Worm (Caenorhabditis elegans) whole organism, L3 larva: ENCODE data around the gene F08F1.3.

ENCODE experiments used
- R02D3.7 ChIP-seq: fragments of 150-350 bp; optimal IDR thresholded peaks from 2 replicates; lab custom pipeline; 2014; ENCODE audit warnings: missing biosample characterization, missing genetic modification characterization
- ama-1 ChIP-seq: fragments of 150-350 bp; optimal IDR thresholded peaks from 2 replicates; lab custom pipeline; 2018
- ceh-16 ChIP-seq: sonication (generic microtip); optimal IDR thresholded peaks from 2 replicates; lab custom pipeline; 2017; ENCODE audit warnings: missing biosample characterization, missing genetic modification characterization
- ceh-28 ChIP-seq: fragments of 150-350 bp; optimal IDR thresholded peaks from 2 replicates; lab custom pipeline; 2014; ENCODE audit warnings: missing biosample characterization, missing genetic modification reagents, missing genetic modification characterization
- ceh-82 ChIP-seq: fragments of 150-350 bp; optimal IDR thresholded peaks from 2 replicates; lab custom pipeline; 2014; ENCODE audit warnings: missing biosample characterization, missing genetic modification characterization
- ceh-9 ChIP-seq: sonication (generic microtip); optimal IDR thresholded peaks from 2 replicates; lab custom pipeline; 2018; ENCODE audit warnings: missing biosample characterization, missing genetic modification characterization
- egl-5 ChIP-seq: fragments of 150-350 bp; optimal IDR thresholded peaks from 2 replicates; lab custom pipeline; 2017; ENCODE audit warnings: missing biosample characterization, missing genetic modification reagents, missing genetic modification characterization, inconsistent platforms
- elt-1 ChIP-seq: fragments of 150-350 bp; optimal IDR thresholded peaks from 2 replicates; lab custom pipeline; 2014; ENCODE audit warnings: missing biosample characterization, missing genetic modification characterization
- elt-2 ChIP-seq: sonication (generic microtip); optimal IDR thresholded peaks from 2 replicates; lab custom pipeline; 2016; ENCODE audit warnings: missing genetic modification reagents, mild to moderate bottlenecking, missing genetic modification characterization, missing compliant biosample characterization
- elt-3 ChIP-seq, 3 experiments: fragments of 150-350 bp in 1 of 3; sonication (generic microtip) in 2 of 3; optimal IDR thresholded peaks; 2 replicates in 2 of 3; 4 replicates in 1 of 3; lab custom pipeline; 2014 to 2017; ENCODE audit warnings: missing biosample characterization in 3 of 3, missing genetic modification characterization in 3 of 3
- fkh-10 ChIP-seq: sonication (generic microtip); optimal IDR thresholded peaks from 2 replicates; lab custom pipeline; 2017; ENCODE audit warnings: missing biosample characterization, missing genetic modification reagents, missing genetic modification characterization
- fkh-2 ChIP-seq: fragments of 150-350 bp; optimal IDR thresholded peaks from 2 replicates; lab custom pipeline; 2014; ENCODE audit warnings: missing biosample characterization, missing genetic modification reagents, missing genetic modification characterization
- fos-1 ChIP-seq: fragments of 150-350 bp; optimal IDR thresholded peaks from 2 replicates; lab custom pipeline; 2014; ENCODE audit warnings: missing biosample characterization, missing genetic modification characterization
- hmg-11 ChIP-seq: sonication (generic microtip); optimal IDR thresholded peaks from 2 replicates; lab custom pipeline; 2016; ENCODE audit warnings: missing genetic modification characterization, missing compliant biosample characterization
- jun-1 ChIP-seq: fragments of 150-350 bp; optimal IDR thresholded peaks from 2 replicates; lab custom pipeline; 2014; ENCODE audit warnings: missing biosample characterization, missing genetic modification reagents, missing genetic modification characterization
- lin-15B ChIP-seq: fragments of 150-350 bp; optimal IDR thresholded peaks from 2 replicates; lab custom pipeline; 2014; ENCODE audit warnings: missing biosample characterization, missing genetic modification characterization
- lin-39 ChIP-seq: fragments of 150-350 bp; optimal IDR thresholded peaks from 2 replicates; lab custom pipeline; 2018; ENCODE audit warnings: missing biosample characterization, missing genetic modification reagents, missing genetic modification characterization
- lsy-12 ChIP-seq: sonication (generic microtip); optimal IDR thresholded peaks from 2 replicates; lab custom pipeline; 2016; ENCODE audit warnings: mild to moderate bottlenecking, missing genetic modification characterization, missing compliant biosample characterization
- nfya-1 ChIP-seq: sonication (generic microtip); optimal IDR thresholded peaks from 2 replicates; lab custom pipeline; 2017; ENCODE audit warnings: missing genetic modification characterization, mild to moderate bottlenecking, missing compliant biosample characterization, antibody characterized with exemption, moderate library complexity; ENCODE audit not compliant: insufficient read depth
- nhr-237 ChIP-seq: fragments of 150-350 bp; optimal IDR thresholded peaks from 2 replicates; lab custom pipeline; 2014; ENCODE audit warnings: missing biosample characterization, missing genetic modification characterization
- nhr-43 ChIP-seq: sonication (generic microtip); optimal IDR thresholded peaks from 2 replicates; lab custom pipeline; 2016; ENCODE audit warnings: mild to moderate bottlenecking, missing genetic modification characterization, missing compliant biosample characterization; ENCODE audit not compliant: poor library complexity, severe bottlenecking
- nhr-67 ChIP-seq: fragments of 150-350 bp; optimal IDR thresholded peaks from 2 replicates; lab custom pipeline; 2014; ENCODE audit warnings: missing biosample characterization, missing genetic modification characterization
- nhr-76 ChIP-seq: fragments of 150-350 bp; sonication (generic microtip); optimal IDR thresholded peaks from 5 replicates; lab custom pipeline; 2014; ENCODE audit warnings: missing biosample characterization, missing genetic modification characterization
- nhr-77 ChIP-seq: fragments of 150-350 bp; optimal IDR thresholded peaks from 2 replicates; lab custom pipeline; 2014; ENCODE audit warnings: missing biosample characterization, missing genetic modification characterization
- pha-4 ChIP-seq: fragments of 150-350 bp; optimal IDR thresholded peaks from 2 replicates; lab custom pipeline; 2014; ENCODE audit warnings: missing biosample characterization, missing genetic modification reagents, missing genetic modification characterization
- pqm-1 ChIP-seq: fragments of 150-350 bp; optimal IDR thresholded peaks from 2 replicates; lab custom pipeline; 2017; ENCODE audit warnings: missing biosample characterization, missing genetic modification characterization, inconsistent platforms
- sea-2 ChIP-seq: fragments of 150-350 bp; sonication (generic microtip); optimal IDR thresholded peaks from 4 replicates; lab custom pipeline; 2014; ENCODE audit warnings: missing biosample characterization, missing genetic modification reagents, missing genetic modification characterization
- skn-1 ChIP-seq: fragments of 150-350 bp; optimal IDR thresholded peaks from 2 replicates; lab custom pipeline; 2014; ENCODE audit warnings: missing biosample characterization, missing genetic modification characterization
- snpc-4 ChIP-seq: fragments of 150-350 bp; optimal IDR thresholded peaks from 2 replicates; lab custom pipeline; 2014; ENCODE audit warnings: missing biosample characterization, missing genetic modification characterization
- tbx-2 ChIP-seq: sonication (generic microtip); optimal IDR thresholded peaks from 2 replicates; lab custom pipeline; 2016; ENCODE audit warnings: mild to moderate bottlenecking, missing genetic modification characterization, missing compliant biosample characterization
- unc-39 ChIP-seq: sonication (generic microtip); optimal IDR thresholded peaks from 4 replicates; lab custom pipeline; 2017; ENCODE audit warnings: missing biosample characterization, missing genetic modification characterization
- unc-62 ChIP-seq: fragments of 150-350 bp; sonication (generic microtip); optimal IDR thresholded peaks from 4 replicates; lab custom pipeline; 2014; ENCODE audit warnings: missing biosample characterization, missing genetic modification reagents, missing genetic modification characterization
- zag-1 ChIP-seq: fragments of 150-350 bp; optimal IDR thresholded peaks from 2 replicates; lab custom pipeline; 2014; ENCODE audit warnings: missing biosample characterization, missing genetic modification characterization
- ztf-11 ChIP-seq: fragments of 150-350 bp; optimal IDR thresholded peaks from 2 replicates; lab custom pipeline; 2014; ENCODE audit warnings: missing biosample characterization, missing genetic modification characterization
- ztf-4 ChIP-seq: fragments of 150-350 bp; optimal IDR thresholded peaks from 2 replicates; lab custom pipeline; 2014; ENCODE audit warnings: missing biosample characterization, missing genetic modification characterization

F08F1.3 gene

DNA sequence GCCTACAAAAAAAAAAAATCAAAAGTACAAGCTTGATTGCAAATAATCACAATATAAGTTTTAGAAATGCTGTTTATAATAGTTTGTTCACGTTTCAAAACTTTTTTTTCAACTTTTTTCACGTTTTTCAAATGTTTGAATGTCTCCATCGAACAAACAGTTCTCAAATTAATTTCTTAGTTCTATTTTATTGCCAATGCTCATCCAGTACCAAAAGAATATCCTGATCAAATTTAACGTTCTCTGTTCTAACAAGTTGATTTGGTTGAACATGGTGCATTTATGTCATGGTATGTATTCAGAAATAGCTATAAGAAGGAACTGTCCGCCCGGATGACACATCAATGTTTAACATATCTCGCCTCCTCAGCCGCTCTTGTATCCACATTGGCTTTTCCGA, 3.7 kb downstream of the F08F1.3 start, which contains the start of gene kin-9:
kin-9 (plus strand) TSS at position 301 of the 400 bp plus-strand sequence.
- TF ChIP-seq elt-3 (tag; optimal IDR thresholded peaks at IDR 0.05; lab: Kevin White, UChicago): no peak
- no peak for TF ChIP-seq fkh-10 (GFP tag; lab: Kevin White, UChicago)
- no peak for TF ChIP-seq ztf-4 (tag; lab: Kevin White, UChicago)
- no peak for TF ChIP-seq fkh-2
- no peak for TF ChIP-seq nhr-76
- TF ChIP-seq fos-1: no peak
- no peak for TF ChIP-seq unc-62
- no peak for TF ChIP-seq nhr-67 (tag; lab: Kevin White, UChicago)
- no peak for TF ChIP-seq ztf-11 (tag; lab: Kevin White, UChicago)
- no peak for TF ChIP-seq nfya-1 (tag; lab: Kevin White, UChicago)
- TF ChIP-seq nhr-43 (tag; lab: Kevin White, UChicago): no peak
- no peak for TF ChIP-seq ceh-9
- TF ChIP-seq ceh-82 (tag; lab: Kevin White, UChicago): no peak
- TF ChIP-seq ama-1 (lab: Kevin White, UChicago): no peak
- no peak for TF ChIP-seq zag-1 (tag; lab: Kevin White, UChicago)

DNA sequence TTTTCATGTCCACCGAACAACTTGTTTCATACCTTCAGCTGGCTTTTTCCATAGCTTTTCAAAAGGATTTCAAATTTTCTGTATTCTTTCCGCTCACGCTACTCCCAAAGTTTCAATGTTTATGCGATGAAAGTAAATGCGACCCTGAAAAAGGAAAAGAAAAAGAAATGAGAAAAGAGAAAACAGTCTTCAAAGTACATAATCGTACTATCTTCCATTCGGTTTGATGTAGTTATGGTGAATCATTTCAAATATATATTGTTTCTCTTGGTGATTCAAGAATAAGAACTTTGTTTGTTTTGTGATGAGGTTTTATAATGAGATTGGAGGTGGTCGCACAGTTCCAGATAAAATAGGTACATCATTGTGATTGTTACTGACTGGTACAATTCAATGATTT, 10.1 kb downstream of the F08F1.3 start:
- TF ChIP-seq tbx-2 (tag; lab: Kevin White, UChicago): no peak
- no peak for TF ChIP-seq lsy-12 (tag; lab: Kevin White, UChicago)
- no peak for TF ChIP-seq pha-4 (tag; lab: Kevin White, UChicago)
- no peak for TF ChIP-seq snpc-4 (tag; lab: Kevin White, UChicago)
- no peak for TF ChIP-seq nhr-237 (tag; lab: Kevin White, UChicago)
- no peak for TF ChIP-seq nhr-67 (tag; lab: Kevin White, UChicago)
- TF ChIP-seq elt-1 (tag; lab: Kevin White, UChicago): no peak
- no peak for TF ChIP-seq ceh-28 (tag; lab: Kevin White, UChicago)
- no peak for TF ChIP-seq elt-2
- TF ChIP-seq jun-1 (tag; lab: Kevin White, UChicago): no peak
- TF ChIP-seq unc-39: no peak
- TF ChIP-seq lin-15B: no peak
- no peak for TF ChIP-seq egl-5 (tag; lab: Kevin White, UChicago)
- no peak for TF ChIP-seq ceh-82 (tag; lab: Kevin White, UChicago)
- no peak for TF ChIP-seq nfya-1 (tag; lab: Kevin White, UChicago)
- no peak for TF ChIP-seq sea-2 (GFP tag; lab: Kevin White, UChicago)
- TF ChIP-seq ceh-16: no peak
- TF ChIP-seq ztf-4 (tag; lab: Kevin White, UChicago): no peak
- no peak for TF ChIP-seq hmg-11 (tag; lab: Kevin White, UChicago)

DNA sequence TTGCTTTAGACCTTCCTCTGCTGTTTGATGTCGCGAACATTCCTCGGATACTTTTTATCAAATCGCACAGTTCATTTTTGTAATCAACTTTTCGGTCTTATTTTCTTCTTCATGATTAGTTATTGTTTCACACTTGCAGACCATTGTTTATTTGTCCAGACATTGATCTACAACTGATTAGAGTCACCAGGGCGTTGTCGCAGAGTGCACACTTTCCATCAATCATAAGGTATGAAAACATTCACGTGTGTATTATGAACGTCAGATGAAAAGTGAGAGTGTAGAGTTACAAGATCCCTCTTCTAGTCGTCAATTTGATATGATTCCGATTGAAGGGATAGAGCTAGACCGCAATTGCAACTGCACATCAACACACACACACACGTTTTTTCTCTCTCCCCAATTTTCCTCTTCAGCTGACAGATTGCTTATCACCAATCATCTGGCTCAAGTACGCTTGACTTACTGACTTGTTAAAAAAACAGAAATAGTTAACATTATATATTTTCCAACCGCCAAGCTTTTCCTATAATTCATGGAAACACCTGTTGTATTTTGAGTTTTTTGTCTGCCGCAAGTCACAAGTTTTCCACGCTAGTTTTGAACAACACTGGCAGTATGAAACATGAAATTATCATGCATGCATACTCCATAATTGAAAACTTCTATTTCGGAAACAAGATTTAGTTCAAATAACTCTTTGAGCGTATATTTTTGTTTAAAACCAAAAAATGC, 11.5 kb downstream of the F08F1.3 start:
- TF ChIP-seq nhr-76 (no peak), skn-1 (no peak), ceh-28 (tag; lab: Kevin White, UChicago) (no peak), pha-4 (tag; lab: Kevin White, UChicago) (peak; percentile 21), pqm-1 (tag; lab: Kevin White, UChicago) (peak; percentile 51), R02D3.7 (tag; lab: Kevin White, UChicago) (no peak), elt-2 (peak; percentile 37), ztf-4 (tag; lab: Kevin White, UChicago) (no peak)

DNA sequence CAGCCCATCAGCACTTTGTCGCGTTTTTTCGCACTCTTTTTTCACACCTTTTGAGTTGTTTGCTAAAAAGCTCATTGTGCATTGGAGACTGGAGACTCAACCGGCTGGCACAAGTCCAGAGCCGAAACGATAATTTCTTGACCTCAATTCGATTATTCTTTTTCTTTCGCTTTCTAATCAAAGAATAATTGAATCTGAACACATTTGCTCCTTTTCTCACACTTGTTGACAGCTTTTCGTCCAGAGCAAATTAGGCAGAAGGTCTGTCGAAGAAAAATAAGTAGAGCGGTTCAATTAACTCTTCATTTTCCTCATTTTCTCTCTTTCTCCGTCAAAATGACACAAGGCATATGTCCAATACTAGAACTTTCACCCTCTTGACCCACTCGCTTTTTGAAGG, 16.3 kb downstream of the F08F1.3 start:
- TF ChIP-seq lin-39 (no peak), lin-15B (no peak)

DNA sequence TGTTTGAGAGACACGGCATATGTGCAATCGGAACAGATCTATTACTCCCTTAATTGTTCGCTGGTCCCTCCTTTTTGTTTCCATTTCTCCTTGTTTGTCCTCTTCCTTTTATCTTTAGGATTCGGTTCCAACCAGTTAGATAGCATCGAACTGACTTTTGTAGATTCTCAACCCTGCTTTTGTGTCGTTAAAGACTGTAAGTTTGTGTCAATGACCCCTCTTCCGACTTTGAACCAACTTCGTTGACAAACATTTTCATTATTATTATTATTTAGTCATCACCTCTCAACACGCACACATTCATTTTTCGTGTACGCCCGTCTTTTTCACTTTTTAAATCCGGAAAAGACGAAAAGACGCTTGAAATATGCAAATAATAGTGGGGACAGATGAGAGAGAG, 17.5 kb downstream of the F08F1.3 start, which contains the start of gene F16F9.1:
F16F9.1 (plus strand) TSS at position 301 of the 400 bp plus-strand sequence.
- TF ChIP-seq nhr-67 (tag; lab: Kevin White, UChicago): no peak
- no peak for TF ChIP-seq elt-2
- no peak for TF ChIP-seq elt-3 (tag; optimal IDR thresholded peaks at IDR 0.05; lab: Kevin White, UChicago)
- no peak for TF ChIP-seq tbx-2 (tag; lab: Kevin White, UChicago)
- no peak for TF ChIP-seq nhr-237 (tag; lab: Kevin White, UChicago)
- TF ChIP-seq nhr-77: no peak
- no peak for TF ChIP-seq skn-1
- TF ChIP-seq ceh-16: no peak
